Fruit fly (Drosophila melanogaster): Measurements from ENCODE around the gene CG7900.
A peak's percentile ranks its signal among the peaks of the same experiment; 100 is the strongest.

The CG7900 gene

DNA sequence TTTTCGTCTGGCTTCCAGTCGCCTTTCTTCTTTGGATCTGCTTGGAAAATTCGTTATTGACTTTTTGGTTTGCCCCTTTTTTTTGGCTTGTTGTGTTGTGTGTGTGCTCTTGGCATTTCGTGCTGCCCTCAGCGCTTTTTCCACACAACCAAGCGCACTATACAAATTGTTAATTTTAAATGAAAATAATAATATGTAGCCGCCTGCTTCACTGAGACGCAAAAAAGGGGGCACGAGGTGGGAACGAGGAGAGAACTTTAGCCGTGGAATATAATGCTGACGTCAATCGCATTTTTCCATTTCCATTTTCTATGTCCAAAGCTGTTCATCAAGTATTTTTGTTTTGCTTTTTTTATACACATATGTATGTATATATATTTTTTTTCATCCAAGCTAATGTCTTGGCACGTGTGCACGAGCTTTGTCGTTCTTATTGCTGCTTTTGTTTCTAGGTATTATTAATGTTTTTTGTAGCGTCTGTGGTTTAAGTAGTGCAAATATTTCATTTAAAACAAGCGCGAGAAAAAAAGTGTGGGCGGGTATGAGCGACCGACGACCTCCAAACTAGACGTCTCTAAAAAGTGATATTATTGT lies 18.0 kb downstream of the CG7900 start:
- TF ChIP-seq tj (GFP tag; optimal IDR thresholded peaks at IDR 0.05), result peak; percentile 99
- TF ChIP-seq cic (GFP tag; optimal IDR thresholded peaks at IDR 0.05), result peak; percentile 42
- TF ChIP-seq ovo (GFP tag; optimal IDR thresholded peaks at IDR 0.05), result peak; percentile 79
- peak; percentile 13 for TF ChIP-seq Mnt (GFP tag; optimal IDR thresholded peaks at IDR 0.05)
- no peak for TF ChIP-seq CG7101 (tag; optimal IDR thresholded peaks at IDR 0.05)
- TF ChIP-seq Crg-1 (GFP tag; optimal IDR thresholded peaks at IDR 0.05), result no peak
- peak; percentile 54 for TF ChIP-seq CG12768 (GFP tag; optimal IDR thresholded peaks at IDR 0.05)
- TF ChIP-seq toe (GFP tag; optimal IDR thresholded peaks at IDR 0.05), result no peak
- TF ChIP-seq CG7045 (GFP tag; optimal IDR thresholded peaks at IDR 0.05), result no peak
- TF ChIP-seq Clk (GFP tag; optimal IDR thresholded peaks at IDR 0.05), result peak; percentile 19
- TF ChIP-seq Hr96 (GFP tag; optimal IDR thresholded peaks at IDR 0.05), result no peak
- no peak for TF ChIP-seq CG33017 (tag; optimal IDR thresholded peaks at IDR 0.05)
- TF ChIP-seq kay (GFP tag; ENCODE audit: borderline replicate concordance), result peak; percentile 96
- no peak for TF ChIP-seq CG1620 (GFP tag; optimal IDR thresholded peaks at IDR 0.05)
- TF ChIP-seq cnc (optimal IDR thresholded peaks at IDR 0.05), result no peak

DNA sequence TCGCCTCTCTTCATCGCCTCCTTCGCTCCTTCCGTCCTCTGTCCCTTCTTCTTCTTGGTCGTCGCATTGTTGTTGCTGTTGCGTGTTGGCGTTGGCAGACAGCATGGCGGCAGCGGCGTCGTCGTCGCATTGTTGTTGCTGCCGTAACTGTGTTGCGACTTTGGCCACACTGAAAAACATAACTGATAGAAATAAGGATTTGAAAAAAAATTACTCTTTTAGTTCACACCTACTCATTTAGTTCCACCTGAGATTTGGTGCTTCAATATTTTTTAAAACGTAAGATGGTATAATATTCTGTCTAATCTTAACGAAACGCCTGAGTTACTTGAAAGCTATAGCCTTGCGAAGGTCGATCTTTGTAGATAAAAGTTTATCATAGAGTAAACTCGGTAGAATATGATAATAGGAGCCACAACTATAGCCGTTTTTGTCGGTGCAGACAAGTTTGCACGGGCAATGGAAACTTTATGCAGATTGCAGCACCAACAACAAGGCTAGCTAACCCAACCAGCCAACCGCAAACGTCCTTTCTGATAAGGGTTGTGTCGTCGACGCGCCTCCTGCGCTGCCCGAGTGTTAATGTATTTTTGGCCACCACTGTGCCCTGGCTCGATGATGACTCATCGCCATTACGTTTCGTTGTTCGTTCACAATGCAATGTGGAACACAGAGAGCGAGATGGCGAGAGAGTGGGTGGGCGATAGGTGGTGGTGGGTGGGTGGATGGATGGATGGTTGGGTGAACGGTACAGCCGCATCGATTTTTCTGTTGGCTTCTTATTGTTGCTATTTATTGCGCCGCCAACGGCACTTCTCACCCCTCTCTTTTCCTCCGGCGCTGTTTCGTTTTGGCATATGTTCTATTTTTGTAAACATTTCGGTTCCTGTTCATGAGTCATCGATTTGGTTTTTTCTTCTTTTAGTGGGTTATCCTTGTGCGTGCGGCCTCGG lies 19.2 kb downstream of the CG7900 start:
- TF ChIP-seq Crg-1 (GFP tag; optimal IDR thresholded peaks at IDR 0.05) (peak; percentile 38), ovo (GFP tag; optimal IDR thresholded peaks at IDR 0.05) (no peak), CG1620 (GFP tag; optimal IDR thresholded peaks at IDR 0.05) (no peak), CG14711 (tag; optimal IDR thresholded peaks at IDR 0.05) (peak; percentile 19), cnc (optimal IDR thresholded peaks at IDR 0.05) (no peak), toe (GFP tag; optimal IDR thresholded peaks at IDR 0.05) (peak; percentile 44), bab1 (GFP tag; optimal IDR thresholded peaks at IDR 0.05) (no peak), CG7045 (GFP tag; optimal IDR thresholded peaks at IDR 0.05) (peak; percentile 75), Hr96 (GFP tag; optimal IDR thresholded peaks at IDR 0.05) (no peak), CG5204 (GFP tag; optimal IDR thresholded peaks at IDR 0.05) (peak; percentile 26), Mnt (GFP tag; optimal IDR thresholded peaks at IDR 0.05) (no peak), kay (GFP tag; ENCODE audit: borderline replicate concordance) (peak; percentile 97), CG33017 (tag; optimal IDR thresholded peaks at IDR 0.05) (peak; percentile 61), CG11617 (GFP tag; optimal IDR thresholded peaks at IDR 0.05) (peak; percentile 25), tj (GFP tag; optimal IDR thresholded peaks at IDR 0.05) (no peak), CG7101 (tag; optimal IDR thresholded peaks at IDR 0.05) (peak; percentile 67), Clk (GFP tag; optimal IDR thresholded peaks at IDR 0.05) (no peak), cic (GFP tag; optimal IDR thresholded peaks at IDR 0.05) (no peak), CG12768 (GFP tag; optimal IDR thresholded peaks at IDR 0.05) (peak; percentile 15), pad (GFP tag; optimal IDR thresholded peaks at IDR 0.05) (no peak)

DNA sequence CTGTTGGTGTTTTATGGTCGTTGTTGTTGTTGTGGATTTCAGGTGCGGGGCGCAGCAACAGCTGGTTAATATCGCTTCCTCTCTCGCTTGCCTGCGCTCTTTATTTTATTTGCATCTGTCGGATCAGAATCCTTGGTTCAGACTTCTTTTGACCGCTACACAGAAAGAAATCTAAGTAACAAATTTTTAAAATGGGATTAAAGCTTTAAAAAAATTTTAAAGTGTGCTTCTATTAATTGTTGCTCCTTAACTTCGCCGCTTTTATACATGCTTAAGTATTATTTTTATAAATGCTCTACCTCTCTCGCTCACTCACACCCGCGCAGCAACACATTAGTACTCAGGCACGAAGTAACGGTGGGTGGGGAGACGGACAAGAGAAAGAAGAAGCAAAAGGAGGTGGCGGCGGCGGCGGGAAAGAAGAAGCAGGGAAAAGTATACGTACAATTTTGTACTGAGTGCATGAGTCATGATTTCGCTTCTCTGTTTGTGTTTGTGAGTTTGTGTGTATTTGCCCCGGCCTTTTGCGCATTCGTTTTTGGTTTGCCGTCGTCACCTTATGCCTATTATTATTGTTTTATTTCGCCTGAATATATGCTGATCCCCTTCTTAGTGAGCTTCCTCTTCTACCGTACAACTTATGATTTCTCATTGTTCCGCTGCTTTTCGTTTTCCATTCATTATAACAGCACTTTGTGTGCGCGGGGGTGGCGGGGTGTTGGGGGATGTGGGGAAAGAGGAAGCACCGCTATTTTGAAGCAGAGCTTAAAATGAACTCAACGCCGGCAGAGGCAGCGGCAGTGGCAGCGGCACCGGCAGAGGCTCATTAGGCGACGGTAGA lies 20.1 kb downstream of the CG7900 start:
- TF ChIP-seq CG7045 (GFP tag; optimal IDR thresholded peaks at IDR 0.05), result peak; percentile 51
- peak; percentile 99 for TF ChIP-seq pad (GFP tag; optimal IDR thresholded peaks at IDR 0.05)
- peak; percentile 71 for TF ChIP-seq CG12768 (GFP tag; optimal IDR thresholded peaks at IDR 0.05)
- TF ChIP-seq CG33017 (tag; optimal IDR thresholded peaks at IDR 0.05), result peak; percentile 59
- TF ChIP-seq toe (GFP tag; optimal IDR thresholded peaks at IDR 0.05), result peak; percentile 27
- TF ChIP-seq Mnt (GFP tag; optimal IDR thresholded peaks at IDR 0.05), result peak; percentile 68
- no peak for TF ChIP-seq cnc (optimal IDR thresholded peaks at IDR 0.05)
- TF ChIP-seq CG7101 (tag; optimal IDR thresholded peaks at IDR 0.05), result peak; percentile 61
- peak; percentile 95 for TF ChIP-seq kay (GFP tag; ENCODE audit: borderline replicate concordance)
- peak; percentile 29 for TF ChIP-seq CG11617 (GFP tag; optimal IDR thresholded peaks at IDR 0.05)
- TF ChIP-seq tj (GFP tag; optimal IDR thresholded peaks at IDR 0.05), result peak; percentile 88
- peak; percentile 70 for TF ChIP-seq Hr96 (GFP tag; optimal IDR thresholded peaks at IDR 0.05)
- peak; percentile 62 for TF ChIP-seq CG1620 (GFP tag; optimal IDR thresholded peaks at IDR 0.05)
- peak; percentile 27 for TF ChIP-seq bab1 (GFP tag; optimal IDR thresholded peaks at IDR 0.05)
- TF ChIP-seq CG5204 (GFP tag; optimal IDR thresholded peaks at IDR 0.05), result no peak
- TF ChIP-seq CG14711 (tag; optimal IDR thresholded peaks at IDR 0.05), result peak; percentile 53
- peak; percentile 83 for TF ChIP-seq ovo (GFP tag; optimal IDR thresholded peaks at IDR 0.05)
- TF ChIP-seq Crg-1 (GFP tag; optimal IDR thresholded peaks at IDR 0.05), result no peak
- TF ChIP-seq Clk (GFP tag; optimal IDR thresholded peaks at IDR 0.05), result no peak
- TF ChIP-seq cic (GFP tag; optimal IDR thresholded peaks at IDR 0.05), result peak; percentile 71

DNA sequence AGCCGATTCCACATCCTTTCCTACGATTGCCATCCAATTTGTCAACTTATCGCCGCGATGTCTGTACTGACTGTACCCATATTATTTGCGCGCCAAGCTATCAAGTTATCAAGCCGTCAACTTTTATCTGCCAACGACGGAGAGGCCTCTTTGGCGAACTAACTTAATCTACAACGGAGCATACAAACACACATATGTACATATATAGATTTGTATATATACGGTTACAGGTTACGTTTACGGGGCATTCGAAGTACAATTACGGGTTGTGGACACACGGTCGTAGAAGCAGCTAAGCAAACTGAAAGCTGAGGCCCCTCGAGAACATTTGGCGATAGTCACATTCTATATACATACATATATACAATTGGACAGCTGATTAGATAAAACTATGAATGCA lies 21.3 kb downstream of the CG7900 start:
- TF ChIP-seq CG12768 (GFP tag; optimal IDR thresholded peaks at IDR 0.05) (peak; percentile 67), cnc (optimal IDR thresholded peaks at IDR 0.05) (no peak), CG1620 (GFP tag; optimal IDR thresholded peaks at IDR 0.05) (no peak), cic (GFP tag; optimal IDR thresholded peaks at IDR 0.05) (peak; percentile 91), CG7045 (GFP tag; optimal IDR thresholded peaks at IDR 0.05) (peak; percentile 26), CG33017 (tag; optimal IDR thresholded peaks at IDR 0.05) (peak; percentile 50), pad (GFP tag; optimal IDR thresholded peaks at IDR 0.05) (peak; percentile 17), CG7101 (tag; optimal IDR thresholded peaks at IDR 0.05) (peak; percentile 68), kay (GFP tag; ENCODE audit: borderline replicate concordance) (peak; percentile 96), CG11617 (GFP tag; optimal IDR thresholded peaks at IDR 0.05) (peak; percentile 41), CG5204 (GFP tag; optimal IDR thresholded peaks at IDR 0.05) (no peak), toe (GFP tag; optimal IDR thresholded peaks at IDR 0.05) (peak; percentile 9), Clk (GFP tag; optimal IDR thresholded peaks at IDR 0.05) (no peak), tj (GFP tag; optimal IDR thresholded peaks at IDR 0.05) (no peak), Hr96 (GFP tag; optimal IDR thresholded peaks at IDR 0.05) (peak; percentile 35), Mnt (GFP tag; optimal IDR thresholded peaks at IDR 0.05) (peak; percentile 77), CG14711 (tag; optimal IDR thresholded peaks at IDR 0.05) (no peak), ovo (GFP tag; optimal IDR thresholded peaks at IDR 0.05) (peak; percentile 76), bab1 (GFP tag; optimal IDR thresholded peaks at IDR 0.05) (no peak), Crg-1 (GFP tag; optimal IDR thresholded peaks at IDR 0.05) (peak; percentile 31)
